Worm (Caenorhabditis elegans) whole organism, L3 larva: Measurements from ENCODE around the gene srx-21.

ENCODE experiments used
- ama-1 ChIP-seq: fragments of 150-350 bp; optimal IDR thresholded peaks from 2 replicates; lab custom pipeline; 2018
- ceh-9 ChIP-seq: sonication (generic microtip); optimal IDR thresholded peaks from 2 replicates; lab custom pipeline; 2018; ENCODE audit warnings: missing biosample characterization, missing genetic modification characterization
- egl-5 ChIP-seq: fragments of 150-350 bp; optimal IDR thresholded peaks from 2 replicates; lab custom pipeline; 2017; ENCODE audit warnings: missing biosample characterization, missing genetic modification reagents, missing genetic modification characterization, inconsistent platforms
- elt-1 ChIP-seq: fragments of 150-350 bp; optimal IDR thresholded peaks from 2 replicates; lab custom pipeline; 2014; ENCODE audit warnings: missing biosample characterization, missing genetic modification characterization
- mdl-1 ChIP-seq: fragments of 150-350 bp; optimal IDR thresholded peaks from 2 replicates; lab custom pipeline; 2014; ENCODE audit warnings: missing biosample characterization, missing genetic modification characterization
- nfya-1 ChIP-seq: sonication (generic microtip); optimal IDR thresholded peaks from 2 replicates; lab custom pipeline; 2017; ENCODE audit warnings: missing genetic modification characterization, mild to moderate bottlenecking, missing compliant biosample characterization, antibody characterized with exemption, moderate library complexity; ENCODE audit not compliant: insufficient read depth
- nhr-12 ChIP-seq: fragments of 150-350 bp; optimal IDR thresholded peaks from 2 replicates; lab custom pipeline; 2014; ENCODE audit warnings: missing biosample characterization, missing genetic modification characterization
- nhr-77 ChIP-seq: fragments of 150-350 bp; optimal IDR thresholded peaks from 2 replicates; lab custom pipeline; 2014; ENCODE audit warnings: missing biosample characterization, missing genetic modification characterization
- pha-4 ChIP-seq: fragments of 150-350 bp; optimal IDR thresholded peaks from 2 replicates; lab custom pipeline; 2014; ENCODE audit warnings: missing biosample characterization, missing genetic modification reagents, missing genetic modification characterization
- unc-62 ChIP-seq: fragments of 150-350 bp; sonication (generic microtip); optimal IDR thresholded peaks from 4 replicates; lab custom pipeline; 2014; ENCODE audit warnings: missing biosample characterization, missing genetic modification reagents, missing genetic modification characterization
- zag-1 ChIP-seq: fragments of 150-350 bp; optimal IDR thresholded peaks from 2 replicates; lab custom pipeline; 2014; ENCODE audit warnings: missing biosample characterization, missing genetic modification characterization

ce11 chrV:679663-680062, 2.8 kb downstream of the srx-21 start, which contains the start of gene srx-22:
- no peak for TF ChIP-seq nfya-1 (tag; lab: Kevin White, UChicago)
- no peak for TF ChIP-seq egl-5 (tag; lab: Kevin White, UChicago)
- no peak for TF ChIP-seq ceh-9
- no peak for TF ChIP-seq ama-1
- no peak for TF ChIP-seq nhr-77 (tag; lab: Kevin White, UChicago)
- TF ChIP-seq unc-62 = no peak
- TF ChIP-seq pha-4 (tag; lab: Kevin White, UChicago) = no peak
- no peak for TF ChIP-seq zag-1 (tag; lab: Kevin White, UChicago)
- TF ChIP-seq nhr-12 (tag; lab: Kevin White, UChicago) = no peak
- TF ChIP-seq mdl-1 (tag; lab: Kevin White, UChicago) = no peak
- no peak for TF ChIP-seq elt-1
